Worm (Caenorhabditis elegans) whole organism, L1 larva: ENCODE results near the gene spc-2.
A peak's percentile ranks its signal among the peaks of the same experiment; 100 is the strongest.

Experiments
- C16A3.4 ChIP-seq: fragments of 150-350 bp; optimal IDR thresholded peaks from 2 replicates; lab custom pipeline; 2014; ENCODE audit warnings: missing biosample characterization, missing genetic modification characterization
- aly-2 ChIP-seq: fragments of 150-350 bp; optimal IDR thresholded peaks from 2 replicates; lab custom pipeline; 2014; ENCODE audit warnings: missing biosample characterization, missing genetic modification characterization
- ama-1 ChIP-seq: fragments of 150-350 bp; optimal IDR thresholded peaks from 2 replicates; lab custom pipeline; 2014
- blmp-1 ChIP-seq: fragments of 150-350 bp; optimal IDR thresholded peaks from 2 replicates; lab custom pipeline; 2014; ENCODE audit warnings: missing biosample characterization, missing genetic modification characterization
- ceh-63 ChIP-seq: fragments of 200-800 bp; sonication (Bioruptor generic); optimal IDR thresholded peaks from 2 replicates; lab custom pipeline; 2018; ENCODE audit warnings: mild to moderate bottlenecking, missing genetic modification characterization, missing compliant biosample characterization
- ceh-8 ChIP-seq: fragments of 200-800 bp; sonication (Bioruptor generic); optimal IDR thresholded peaks from 2 replicates; lab custom pipeline; 2018; ENCODE audit warnings: mild to moderate bottlenecking, missing genetic modification characterization, moderate library complexity, missing compliant biosample characterization
- ces-1 ChIP-seq: fragments of 150-350 bp; optimal IDR thresholded peaks from 2 replicates; lab custom pipeline; 2014; ENCODE audit warnings: missing biosample characterization, missing genetic modification reagents, missing genetic modification characterization
- dpl-1 ChIP-seq, 3 experiments: fragments of 150-350 bp in 2 of 3; sonication (generic microtip) in 1 of 3; optimal IDR thresholded peaks; 2 replicates each; lab custom pipeline; 2014 to 2017; ENCODE audit warnings: missing biosample characterization in 3 of 3, missing genetic modification characterization in 3 of 3, missing genetic modification reagents in 3 of 3
- efl-1 ChIP-seq, 4 experiments: fragments of 150-350 bp; optimal IDR thresholded peaks in 3 of 4; peaks in 1 of 4; 1 replicate in 1 of 4; 2 replicates in 3 of 4; lab custom pipeline; 2014; ENCODE audit warnings: missing biosample characterization in 2 of 4, missing genetic modification characterization in 2 of 4, missing genetic modification reagents in 2 of 4
- egl-13 ChIP-seq: sonication (generic microtip); optimal IDR thresholded peaks from 2 replicates; lab custom pipeline; 2016; ENCODE audit warnings: missing genotype, missing genetic modification reagents, missing genetic modification characterization, missing compliant biosample characterization
- elt-3 ChIP-seq, 6 experiments: fragments of 150-350 bp in 1 of 6; sonication (generic microtip); optimal IDR thresholded peaks; 2 replicates each; lab custom pipeline; 2017 to 2018; ENCODE audit warnings: missing biosample characterization in 6 of 6, missing genetic modification characterization in 6 of 6, inconsistent platforms in 1 of 6
- fkh-8 ChIP-seq: sonication (generic microtip); optimal IDR thresholded peaks from 2 replicates; lab custom pipeline; 2016; ENCODE audit warnings: mild to moderate bottlenecking, missing genetic modification characterization, missing compliant biosample characterization
- hlh-17 ChIP-seq: fragments of 200-800 bp; sonication (Bioruptor generic); optimal IDR thresholded peaks from 2 replicates; lab custom pipeline; 2018; ENCODE audit warnings: missing genetic modification characterization, mild to moderate bottlenecking, missing compliant biosample characterization, moderate library complexity, borderline replicate concordance
- hlh-4 ChIP-seq: sonication (generic microtip); optimal IDR thresholded peaks from 2 replicates; lab custom pipeline; 2016; ENCODE audit warnings: mild to moderate bottlenecking, missing genetic modification characterization, missing compliant biosample characterization
- jun-1 ChIP-seq: fragments of 150-350 bp; optimal IDR thresholded peaks from 2 replicates; lab custom pipeline; 2014; ENCODE audit warnings: missing biosample characterization, missing genetic modification reagents, missing genetic modification characterization
- lin-14 ChIP-seq: fragments of 200-800 bp; sonication (Bioruptor generic); optimal IDR thresholded peaks from 2 replicates; lab custom pipeline; 2018; ENCODE audit warnings: mild to moderate bottlenecking, missing genetic modification characterization, moderate library complexity, missing compliant biosample characterization
- lin-15B ChIP-seq: fragments of 150-350 bp; sonication (generic microtip); optimal IDR thresholded peaks from 3 replicates; lab custom pipeline; 2014; ENCODE audit warnings: missing biosample characterization, missing genetic modification characterization
- lin-35 ChIP-seq, 2 experiments: fragments of 150-350 bp; optimal IDR thresholded peaks; 2 replicates each; lab custom pipeline; 2014; ENCODE audit warnings: missing biosample characterization in 2 of 2, missing genetic modification characterization in 2 of 2, missing genetic modification reagents in 2 of 2
- mab-9 ChIP-seq: fragments of 200-800 bp; sonication (Bioruptor generic); IDR thresholded peaks from 2 replicates; pipeline ENCODE4 v1.3.6; 2022; ENCODE audit warnings: missing genetic modification reagents, missing genetic modification characterization, missing compliant biosample characterization
- mdl-1 ChIP-seq, 2 experiments: fragments of 150-350 bp; optimal IDR thresholded peaks; 2 replicates each; lab custom pipeline; 2014 to 2017; ENCODE audit warnings: missing biosample characterization in 2 of 2, missing genetic modification characterization in 2 of 2, inconsistent platforms in 1 of 2
- mef-2 ChIP-seq: fragments of 150-350 bp; optimal IDR thresholded peaks from 2 replicates; lab custom pipeline; 2014; ENCODE audit warnings: missing biosample characterization, missing genetic modification characterization
- mep-1 ChIP-seq: fragments of 150-350 bp; optimal IDR thresholded peaks from 2 replicates; lab custom pipeline; 2014; ENCODE audit warnings: missing biosample characterization, missing genetic modification characterization
- nhr-19 ChIP-seq: fragments of 200-800 bp; sonication (Bioruptor generic); conservative IDR thresholded peaks from 2 replicates; pipeline ENCODE4 v1.3.6; 2022; ENCODE audit warnings: missing genetic modification characterization, missing compliant biosample characterization
- nhr-71 ChIP-seq: sonication (generic microtip); optimal IDR thresholded peaks from 2 replicates; lab custom pipeline; 2016; ENCODE audit warnings: mild to moderate bottlenecking, missing genetic modification characterization, moderate library complexity, missing compliant biosample characterization
- nhr-76 ChIP-seq: sonication (generic microtip); optimal IDR thresholded peaks from 2 replicates; lab custom pipeline; 2017; ENCODE audit warnings: missing biosample characterization, missing genetic modification characterization
- nhr-77 ChIP-seq: fragments of 150-350 bp; optimal IDR thresholded peaks from 2 replicates; lab custom pipeline; 2014; ENCODE audit warnings: missing biosample characterization, missing genetic modification characterization
- pax-3 ChIP-seq: fragments of 200-800 bp; sonication (Bioruptor generic); optimal IDR thresholded peaks from 2 replicates; lab custom pipeline; 2018; ENCODE audit warnings: mild to moderate bottlenecking, missing genetic modification characterization, moderate library complexity, missing compliant biosample characterization
- rnt-1 ChIP-seq: sonication (generic microtip); optimal IDR thresholded peaks from 2 replicates; lab custom pipeline; 2016; ENCODE audit warnings: mild to moderate bottlenecking, missing genetic modification characterization, moderate library complexity, missing compliant biosample characterization
- skn-1 ChIP-seq: fragments of 150-350 bp; optimal IDR thresholded peaks from 2 replicates; lab custom pipeline; 2014; ENCODE audit warnings: missing biosample characterization, missing genetic modification characterization
- snu-23 ChIP-seq: sonication (generic microtip); optimal IDR thresholded peaks from 2 replicates; lab custom pipeline; 2016; ENCODE audit warnings: missing genetic modification characterization, missing compliant biosample characterization
- sox-4 ChIP-seq: sonication (generic microtip); optimal IDR thresholded peaks from 2 replicates; lab custom pipeline; 2016; ENCODE audit warnings: missing genetic modification characterization, missing compliant biosample characterization
- sptf-1 ChIP-seq: fragments of 150-350 bp; optimal IDR thresholded peaks from 2 replicates; lab custom pipeline; 2014; ENCODE audit warnings: missing biosample characterization, missing genetic modification characterization
- tbx-2 ChIP-seq: sonication (generic microtip); optimal IDR thresholded peaks from 2 replicates; lab custom pipeline; 2016; ENCODE audit warnings: missing genetic modification characterization, missing compliant biosample characterization
- unc-30 ChIP-seq: sonication (generic microtip); optimal IDR thresholded peaks from 2 replicates; lab custom pipeline; 2017; ENCODE audit warnings: missing biosample characterization, missing genetic modification characterization
- unc-86 ChIP-seq: sonication (generic microtip); optimal IDR thresholded peaks from 2 replicates; lab custom pipeline; 2016; ENCODE audit warnings: missing genetic modification characterization, missing compliant biosample characterization
- xbp-1 ChIP-seq: sonication (generic microtip); optimal IDR thresholded peaks from 2 replicates; lab custom pipeline; 2016; ENCODE audit warnings: missing genetic modification characterization, missing compliant biosample characterization
- ztf-11 ChIP-seq, 2 experiments: sonication (generic microtip); optimal IDR thresholded peaks; 2 replicates each; lab custom pipeline; 2016 to 2017; ENCODE audit warnings: missing genetic modification characterization in 2 of 2, missing biosample characterization in 1 of 2, missing compliant biosample characterization in 1 of 2
- ztf-4 ChIP-seq: fragments of 150-350 bp; optimal IDR thresholded peaks from 2 replicates; lab custom pipeline; 2014; ENCODE audit warnings: missing biosample characterization, missing genetic modification characterization

The spc-2 gene

DNA sequence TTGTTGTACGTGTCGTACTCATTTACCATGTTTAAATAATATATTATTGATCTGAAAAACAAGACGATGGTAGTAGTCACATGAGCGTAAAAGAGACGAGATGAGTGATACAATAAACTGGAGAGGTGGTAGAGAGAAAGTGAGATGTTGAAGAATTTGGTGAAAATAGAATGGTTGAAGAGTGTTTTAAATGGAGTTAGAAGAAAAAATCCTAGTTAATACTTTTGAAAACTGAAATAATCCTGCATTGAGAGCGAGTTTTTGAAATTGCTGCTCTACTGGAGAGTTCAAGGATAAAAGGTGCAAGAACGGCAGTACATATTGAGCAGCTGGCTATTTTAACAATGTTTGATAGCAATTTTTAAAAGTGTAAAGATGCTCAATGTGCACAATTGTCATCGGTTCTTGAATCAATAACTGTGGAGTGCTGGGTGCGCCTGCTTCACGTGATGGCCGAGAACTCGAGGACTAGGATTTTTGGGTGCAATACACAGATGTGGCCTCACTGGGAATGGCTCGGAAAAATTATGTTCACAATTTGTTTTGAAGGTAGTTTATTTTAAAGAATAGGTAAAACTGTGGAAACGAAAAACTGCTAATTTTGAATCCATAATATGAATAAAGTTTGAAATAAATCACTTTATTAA lies 23.4 kb upstream of the spc-2 start, which contains the start of gene atg-13:
TSS of gene atg-13 (minus strand) at position 51 of the 647 bp plus-strand sequence.
- TF ChIP-seq unc-30 (tag; lab: Kevin White, UChicago) = no peak
- TF ChIP-seq blmp-1 (tag; lab: Kevin White, UChicago) = peak; percentile 23
- no peak for TF ChIP-seq tbx-2 (tag; lab: Kevin White, UChicago)
- peak in 1 of 2 experiments; percentile 18 for TF ChIP-seq lin-35 (GFP tag; optimal IDR thresholded peaks at IDR 0.05; lab: Kevin White, UChicago)
- peak; percentile 56 for TF ChIP-seq nhr-71 (tag; lab: Kevin White, UChicago)
- TF ChIP-seq skn-1 (tag; lab: Kevin White, UChicago) = no peak
- no peak for TF ChIP-seq hlh-4
- TF ChIP-seq unc-86 (tag; lab: Kevin White, UChicago) = no peak
- no peak for TF ChIP-seq mab-9 (GFP tag; lab: Robert Waterston, UW)
- TF ChIP-seq fkh-8 (tag; lab: Kevin White, UChicago) = no peak
- peak in 1 of 2 experiments; percentile 8 for TF ChIP-seq efl-1 (optimal IDR thresholded peaks at IDR 0.05; lab: Kevin White, UChicago)
- peak; percentile 6 to 73 for TF ChIP-seq efl-1 (GFP tag; optimal IDR thresholded peaks at IDR 0.05 in 1 of 2; lab: Kevin White, UChicago)
- no peak for TF ChIP-seq ama-1
- TF ChIP-seq mdl-1 (tag; optimal IDR thresholded peaks at IDR 0.05; lab: Kevin White, UChicago) = peak in 1 of 2 experiments; percentile 51
- TF ChIP-seq mep-1 (tag; lab: Kevin White, UChicago) = peak; percentile 48
- no peak for TF ChIP-seq elt-3 (tag; optimal IDR thresholded peaks at IDR 0.05; lab: Kevin White, UChicago)
- peak; percentile 2 for TF ChIP-seq rnt-1 (tag; lab: Kevin White, UChicago)
- TF ChIP-seq snu-23 = peak; percentile 17
- no peak for TF ChIP-seq sptf-1 (tag; lab: Kevin White, UChicago)
- peak; percentile 44 for TF ChIP-seq lin-14 (GFP tag; lab: Kevin White, UChicago)
- peak in 1 of 3 experiments; percentile 15 for TF ChIP-seq dpl-1 (GFP tag; optimal IDR thresholded peaks at IDR 0.05; lab: Kevin White, UChicago)
- no peak for TF ChIP-seq nhr-76
- TF ChIP-seq ceh-8 = no peak
- no peak for TF ChIP-seq egl-13
- no peak for TF ChIP-seq C16A3.4
- no peak for TF ChIP-seq ces-1 (GFP tag; lab: Kevin White, UChicago)
- TF ChIP-seq mef-2 = no peak
- TF ChIP-seq nhr-19 = 0 out of 2 replicates have a peak, but pooled peaks have one; percentile 7

DNA sequence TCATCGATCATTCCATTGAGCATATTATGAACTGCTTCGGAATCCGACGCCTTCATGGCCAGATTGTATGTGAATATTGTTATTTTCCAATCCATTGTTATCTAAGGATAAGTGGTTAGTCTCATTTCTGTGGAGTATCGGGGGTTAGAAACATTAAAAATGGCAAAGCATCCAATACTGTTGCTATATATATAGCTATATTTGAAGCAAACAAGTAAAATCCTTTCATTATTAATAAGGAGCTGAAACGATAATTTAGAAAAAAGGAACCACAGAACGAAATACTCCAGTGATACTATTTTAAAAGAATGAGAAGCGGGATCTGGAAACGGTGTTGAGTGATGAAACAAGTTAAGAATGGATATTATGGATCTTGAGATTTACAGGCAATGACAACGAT lies 20.4 kb upstream of the spc-2 start, which contains the start of gene inpp-5K:
TSS of gene inpp-5K (minus strand) at position 101 of the 400 bp plus-strand sequence.
- TF ChIP-seq lin-15B (tag; lab: Kevin White, UChicago) (no peak), snu-23 (no peak), blmp-1 (tag; lab: Kevin White, UChicago) (no peak), aly-2 (peak; percentile 33)

DNA sequence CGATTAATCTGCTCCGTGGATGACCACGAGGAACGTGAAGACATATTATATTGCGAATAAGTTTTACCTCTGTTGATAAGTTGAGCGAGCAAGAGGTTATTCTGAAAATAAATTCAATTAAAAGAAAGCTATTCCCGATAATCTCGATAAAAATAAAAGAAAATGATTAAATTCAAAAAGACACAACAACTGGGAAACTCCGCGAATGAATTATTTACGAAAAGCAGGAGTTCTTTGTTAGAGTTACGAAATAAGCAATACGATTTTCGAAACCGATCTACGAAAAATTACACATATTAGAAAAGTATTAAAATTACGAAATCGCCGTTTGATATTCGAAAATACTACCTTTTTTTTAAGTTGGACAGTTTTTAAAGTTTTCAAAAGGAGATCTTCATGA lies 18.4 kb upstream of the spc-2 start, which contains the start of gene bath-42:
TSS of gene bath-42 (minus strand) at position 101 of the 400 bp plus-strand sequence.
- TF ChIP-seq ces-1 (GFP tag; lab: Kevin White, UChicago) (no peak), lin-14 (GFP tag; lab: Kevin White, UChicago) (no peak), hlh-17 (no peak), jun-1 (tag; lab: Kevin White, UChicago) (no peak), aly-2 (no peak), ceh-63 (GFP tag; lab: Kevin White, UChicago) (no peak), sox-4 (no peak), nhr-77 (no peak), C16A3.4 (no peak), xbp-1 (tag; lab: Kevin White, UChicago) (no peak), nhr-19 (no peak), egl-13 (no peak), ceh-8 (no peak), ztf-11 (tag; optimal IDR thresholded peaks at IDR 0.05; lab: Kevin White, UChicago) (no peak), pax-3 (tag; lab: Kevin White, UChicago) (no peak), ztf-4 (tag; lab: Kevin White, UChicago) (no peak), unc-30 (tag; lab: Kevin White, UChicago) (no peak)
- TF ChIP-seq, all 84 proteins: peak for 0
